Worm (Caenorhabditis elegans) whole organism, young adult: ENCODE measurements around the gene C18E9.8.

Experiments used
- B0019.2 ChIP-seq: fragments of 200-800 bp; sonication (Bioruptor generic); conservative IDR thresholded peaks from 2 replicates; pipeline ENCODE4 v1.3.6; 2022; ENCODE audit warnings: missing genetic modification reagents, missing genetic modification characterization, missing compliant biosample characterization
- B0035.1 ChIP-seq: sonication (generic microtip); optimal IDR thresholded peaks from 2 replicates; lab custom pipeline; 2016; ENCODE audit warnings: missing genetic modification characterization, mild to moderate bottlenecking, missing compliant biosample characterization, missing genotype, missing genetic modification reagents
- B0261.1 ChIP-seq: sonication (generic microtip); optimal IDR thresholded peaks from 2 replicates; lab custom pipeline; 2016; ENCODE audit warnings: mild to moderate bottlenecking, missing genetic modification characterization, moderate library complexity, missing compliant biosample characterization
- F22D6.2 ChIP-seq: sonication (generic microtip); optimal IDR thresholded peaks from 2 replicates; lab custom pipeline; 2016; ENCODE audit warnings: mild to moderate bottlenecking, missing genetic modification characterization, missing compliant biosample characterization
- F33H1.4 ChIP-seq: fragments of 200-800 bp; sonication (Bioruptor generic); IDR thresholded peaks from 2 replicates; pipeline ENCODE4 v1.3.6; 2022; ENCODE audit warnings: missing genetic modification reagents, missing genetic modification characterization, missing compliant biosample characterization
- T26A5.8 ChIP-seq: sonication (generic microtip); optimal IDR thresholded peaks from 2 replicates; lab custom pipeline; 2016; ENCODE audit warnings: missing genetic modification characterization, missing compliant biosample characterization
- Y53F4B.3 ChIP-seq: fragments of 200-800 bp; sonication (Bioruptor generic); IDR thresholded peaks from 2 replicates; pipeline ENCODE4 v1.3.6; 2022; ENCODE audit warnings: missing genetic modification reagents, missing genetic modification characterization, missing compliant biosample characterization
- akir-1 ChIP-seq: fragments of 200-800 bp; sonication (Bioruptor generic); optimal IDR thresholded peaks from 2 replicates; lab custom pipeline; 2018; ENCODE audit warnings: mild to moderate bottlenecking, missing genetic modification characterization, moderate library complexity, missing compliant biosample characterization
- bed-2 ChIP-seq: fragments of 200-800 bp; sonication (Bioruptor generic); IDR thresholded peaks from 2 replicates; pipeline ENCODE4 v1.3.6; 2022; ENCODE audit warnings: missing genetic modification reagents, missing genetic modification characterization, missing compliant biosample characterization
- cebp-2 ChIP-seq: fragments of 200-800 bp; sonication (Bioruptor generic); IDR thresholded peaks from 2 replicates; pipeline ENCODE4 v1.3.6; 2022; ENCODE audit warnings: missing genetic modification characterization, missing compliant biosample characterization
- ceh-58 ChIP-seq: fragments of 200-800 bp; sonication (Bioruptor generic); IDR thresholded peaks from 2 replicates; pipeline ENCODE4 v1.3.6; 2022; ENCODE audit warnings: missing genetic modification characterization, missing compliant biosample characterization
- die-1 ChIP-seq: sonication (generic microtip); optimal IDR thresholded peaks from 2 replicates; lab custom pipeline; 2016; ENCODE audit warnings: missing genotype, mild to moderate bottlenecking, missing genetic modification characterization, missing compliant biosample characterization
- egl-44 ChIP-seq: fragments of 200-800 bp; sonication (Bioruptor generic); IDR thresholded peaks from 2 replicates; pipeline ENCODE4 v1.3.6; 2022; ENCODE audit warnings: missing genetic modification reagents, missing genetic modification characterization, missing compliant biosample characterization
- ekl-4 ChIP-seq: fragments of 200-800 bp; sonication (Bioruptor generic); IDR thresholded peaks from 2 replicates; pipeline ENCODE4 v1.3.6; 2022; ENCODE audit warnings: missing genetic modification reagents, missing genetic modification characterization, missing compliant biosample characterization
- hsf-1 ChIP-seq: fragments of 200-800 bp; sonication (Bioruptor generic); IDR thresholded peaks from 2 replicates; pipeline ENCODE4 v1.3.6; 2022; ENCODE audit warnings: missing genetic modification reagents, missing genetic modification characterization, missing compliant biosample characterization
- lag-1 ChIP-seq: fragments of 200-800 bp; sonication (Bioruptor generic); IDR thresholded peaks from 2 replicates; pipeline ENCODE4 v1.3.6; 2022; ENCODE audit warnings: missing genetic modification reagents, missing genetic modification characterization, missing compliant biosample characterization
- let-526 ChIP-seq: fragments of 200-800 bp; sonication (Bioruptor generic); IDR thresholded peaks from 2 replicates; pipeline ENCODE4 v1.3.6; 2022; ENCODE audit warnings: missing genetic modification reagents, missing genetic modification characterization, missing compliant biosample characterization
- lin-35 ChIP-seq, 3 experiments: fragments of 150-350 bp in 2 of 3; sonication (generic microtip) in 1 of 3; optimal IDR thresholded peaks; 2 replicates each; lab custom pipeline; 2014 to 2018; ENCODE audit warnings: missing biosample characterization in 3 of 3, missing genetic modification characterization in 3 of 3, missing genetic modification reagents in 3 of 3
- lin-40 ChIP-seq: sonication (generic microtip); optimal IDR thresholded peaks from 2 replicates; lab custom pipeline; 2016; ENCODE audit warnings: missing genetic modification characterization, mild to moderate bottlenecking, missing compliant biosample characterization, missing genotype, missing genetic modification reagents
- lir-1 ChIP-seq: fragments of 200-800 bp; sonication (Bioruptor generic); conservative IDR thresholded peaks from 2 replicates; pipeline ENCODE4 v1.3.6; 2022; ENCODE audit warnings: missing genetic modification reagents, missing genetic modification characterization, missing compliant biosample characterization
- lsy-27 ChIP-seq: sonication (generic microtip); optimal IDR thresholded peaks from 2 replicates; lab custom pipeline; 2017; ENCODE audit warnings: missing genetic modification characterization, mild to moderate bottlenecking, missing compliant biosample characterization, antibody characterized with exemption, missing genotype, borderline replicate concordance; ENCODE audit not compliant: insufficient read depth
- madf-3 ChIP-seq: fragments of 200-800 bp; sonication (Bioruptor generic); IDR thresholded peaks from 2 replicates; pipeline ENCODE4 v1.3.6; 2022; ENCODE audit warnings: missing genetic modification reagents, missing genetic modification characterization, missing compliant biosample characterization
- madf-8 ChIP-seq: fragments of 200-800 bp; sonication (Bioruptor generic); conservative IDR thresholded peaks from 2 replicates; pipeline ENCODE4 v1.3.6; 2022; ENCODE audit warnings: missing genetic modification reagents, missing genetic modification characterization, missing compliant biosample characterization
- mel-28 ChIP-seq: sonication (generic microtip); optimal IDR thresholded peaks from 2 replicates; lab custom pipeline; 2016; ENCODE audit warnings: borderline replicate concordance, mild to moderate bottlenecking, missing genetic modification characterization, missing compliant biosample characterization
- nhr-179 ChIP-seq: sonication (generic microtip); optimal IDR thresholded peaks from 2 replicates; lab custom pipeline; 2016; ENCODE audit warnings: mild to moderate bottlenecking, missing genetic modification characterization, missing compliant biosample characterization
- nhr-80 ChIP-seq: sonication (generic microtip); optimal IDR thresholded peaks from 2 replicates; lab custom pipeline; 2016; ENCODE audit warnings: missing genetic modification characterization, missing compliant biosample characterization
- nhr-90 ChIP-seq: sonication (generic microtip); optimal IDR thresholded peaks from 2 replicates; lab custom pipeline; 2016; ENCODE audit warnings: missing genotype, mild to moderate bottlenecking, missing genetic modification characterization, missing compliant biosample characterization
- rec-8 ChIP-seq, 2 experiments: sonication (generic microtip); optimal IDR thresholded peaks; 2 replicates each; lab custom pipeline; 2016; ENCODE audit warnings: mild to moderate bottlenecking in 2 of 2, missing genetic modification characterization in 2 of 2, missing genetic modification reagents in 2 of 2, missing genotype in 2 of 2, missing biosample characterization in 1 of 2, missing compliant biosample characterization in 1 of 2, moderate library complexity in 1 of 2
- rpc-1 ChIP-seq, 2 experiments: fragments of 150-350 bp in 1 of 2; sonication (generic microtip) in 1 of 2; optimal IDR thresholded peaks; 2 replicates each; lab custom pipeline; 2014 to 2018; ENCODE audit warnings: missing biosample characterization in 1 of 2, missing genetic modification characterization in 1 of 2, missing genetic modification reagents in 1 of 2, missing genotype in 1 of 2
- snpc-1.3 ChIP-seq: sonication (generic microtip); optimal IDR thresholded peaks from 2 replicates; lab custom pipeline; 2017; ENCODE audit warnings: missing genetic modification characterization, mild to moderate bottlenecking, missing compliant biosample characterization, antibody characterized with exemption, moderate library complexity, missing genotype, missing genetic modification reagents; ENCODE audit not compliant: insufficient read depth
- somi-1 ChIP-seq: fragments of 200-800 bp; sonication (Bioruptor generic); optimal IDR thresholded peaks from 2 replicates; lab custom pipeline; 2018; ENCODE audit warnings: mild to moderate bottlenecking, missing genetic modification characterization, missing compliant biosample characterization
- sptf-2 ChIP-seq: fragments of 200-800 bp; sonication (Bioruptor generic); optimal IDR thresholded peaks from 2 replicates; lab custom pipeline; 2018; ENCODE audit warnings: mild to moderate bottlenecking, missing genetic modification characterization, missing compliant biosample characterization
- tbp1 ChIP-seq: fragments of 200-800 bp; sonication (Bioruptor generic); optimal IDR thresholded peaks from 2 replicates; lab custom pipeline; 2018; ENCODE audit warnings: mild to moderate bottlenecking, missing genetic modification characterization, missing compliant biosample characterization
- zim-3 ChIP-seq: sonication (generic microtip); optimal IDR thresholded peaks from 2 replicates; lab custom pipeline; 2017; ENCODE audit warnings: mild to moderate bottlenecking, missing genetic modification characterization, moderate library complexity, missing compliant biosample characterization
- ztf-25 ChIP-seq: fragments of 200-800 bp; sonication (Bioruptor generic); IDR thresholded peaks from 2 replicates; pipeline ENCODE4 v1.3.6; 2022; ENCODE audit warnings: missing genetic modification reagents, missing genetic modification characterization, missing compliant biosample characterization
- ztf-28 ChIP-seq: fragments of 200-800 bp; sonication (Bioruptor generic); IDR thresholded peaks from 2 replicates; pipeline ENCODE4 v1.3.6; 2022; ENCODE audit warnings: missing genetic modification reagents, missing genetic modification characterization, missing compliant biosample characterization
- ztf-3 ChIP-seq: fragments of 200-800 bp; sonication (Bioruptor generic); optimal IDR thresholded peaks from 2 replicates; lab custom pipeline; 2018; ENCODE audit warnings: mild to moderate bottlenecking, missing genetic modification characterization, missing compliant biosample characterization

Gene C18E9.8

ce11 chrII:9026348-9026747, 38.5 kb upstream of the C18E9.8 start:
- no peak for TF ChIP-seq akir-1 (GFP tag; lab: Kevin White, UChicago)
- no peak for TF ChIP-seq somi-1
- TF ChIP-seq zim-3 (tag; lab: Kevin White, UChicago): no peak
- no peak for TF ChIP-seq lin-40 (tag; lab: Kevin White, UChicago)
- TF ChIP-seq F22D6.2 (tag; lab: Kevin White, UChicago): no peak
- TF ChIP-seq die-1: no peak
- TF ChIP-seq rpc-1 (optimal IDR thresholded peaks at IDR 0.05; lab: Kevin White, UChicago): no peak
- TF ChIP-seq rpc-1 (tag; optimal IDR thresholded peaks at IDR 0.05; lab: Kevin White, UChicago): no peak
- TF ChIP-seq lin-35 (GFP tag; optimal IDR thresholded peaks at IDR 0.05; lab: Kevin White, UChicago): no peak
- TF ChIP-seq nhr-80 (tag; lab: Kevin White, UChicago): no peak
- no peak for TF ChIP-seq lsy-27
- TF ChIP-seq snpc-1.3 (tag; lab: Kevin White, UChicago): no peak
- TF ChIP-seq, all 124 proteins: peak for 0

- TF ChIP-seq rec-8 (tag; optimal IDR thresholded peaks at IDR 0.05; lab: Kevin White, UChicago) (no peak), die-1 (no peak), madf-8 (GFP tag; lab: Robert Waterston, UW) (no peak), nhr-90 (tag; lab: Kevin White, UChicago) (no peak), tbp1 (GFP tag; lab: Kevin White, UChicago) (no peak), ekl-4 (GFP tag; lab: Robert Waterston, UW) (no peak), mel-28 (tag; lab: Kevin White, UChicago) (no peak), ceh-58 (GFP tag; lab: Robert Waterston, UW) (no peak), B0035.1 (tag; lab: Kevin White, UChicago) (no peak), ztf-3 (GFP tag; lab: Kevin White, UChicago) (no peak), cebp-2 (no peak), egl-44 (GFP tag; lab: Robert Waterston, UW) (no peak), lin-40 (tag; lab: Kevin White, UChicago) (no peak), zim-3 (tag; lab: Kevin White, UChicago) (no peak), B0019.2 (GFP tag; lab: Robert Waterston, UW) (no peak), lag-1 (GFP tag; lab: Robert Waterston, UW) (no peak), ztf-28 (no peak)
Observed at ce11 chrII:9024312-9024711, 36.5 kb upstream of the C18E9.8 start.

ce11 chrII:9021625-9022024, 33.8 kb upstream of the C18E9.8 start:
- TF ChIP-seq ceh-58 (GFP tag; lab: Robert Waterston, UW) (no peak), B0261.1 (tag; lab: Kevin White, UChicago) (no peak)

- TF ChIP-seq let-526 (GFP tag; lab: Robert Waterston, UW) (no peak), F33H1.4 (GFP tag; lab: Robert Waterston, UW) (no peak), madf-3 (GFP tag; lab: Robert Waterston, UW) (no peak), ztf-28 (no peak), nhr-179 (tag; lab: Kevin White, UChicago) (no peak), hsf-1 (GFP tag; lab: Robert Waterston, UW) (no peak), Y53F4B.3 (no peak), lin-35 (GFP tag; optimal IDR thresholded peaks at IDR 0.05; lab: Kevin White, UChicago) (no peak), ztf-25 (no peak), sptf-2 (no peak), B0261.1 (tag; lab: Kevin White, UChicago) (no peak), mel-28 (tag; lab: Kevin White, UChicago) (no peak), T26A5.8 (no peak), lir-1 (GFP tag; lab: Robert Waterston, UW) (no peak), bed-2 (GFP tag; lab: Robert Waterston, UW) (no peak)
Observed at ce11 chrII:9019704-9020103, 31.8 kb upstream of the C18E9.8 start, which contains the start of gene dep-1. Gene dep-1, minus strand, starts transcription at chrII:9019798.
